Worm (Caenorhabditis elegans): Measurements from ENCODE around the gene ceh-91.

Gene ceh-91

DNA sequence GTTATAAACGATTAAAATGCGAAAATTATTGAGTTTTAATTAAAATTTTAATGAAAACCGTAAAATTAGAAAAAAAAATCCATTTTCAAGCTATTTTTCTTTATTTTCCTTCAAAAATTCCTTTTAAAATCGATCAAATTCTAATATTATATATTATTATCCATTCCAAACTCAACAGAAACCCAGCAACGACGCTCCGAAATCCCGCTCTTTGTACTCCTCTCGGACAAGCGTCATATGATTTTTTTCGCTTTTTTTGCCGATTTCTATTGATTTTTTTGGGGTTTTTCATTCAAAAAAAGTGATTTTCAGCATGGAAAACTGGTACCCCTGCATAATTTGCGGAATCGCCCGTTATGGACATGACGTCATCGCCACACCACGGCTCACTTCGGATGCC, at the start of gene ceh-91:
TSS of gene ceh-91 (plus strand) at position 301 of the 400 bp plus-strand sequence.
- TF ChIP-seq med-1 (GFP tag; optimal IDR thresholded peaks at IDR 0.05; ENCODE audit: insufficient read depth), result no peak
- no peak for TF ChIP-seq cog-1 (tag; optimal IDR thresholded peaks at IDR 0.05)
- no peak for TF ChIP-seq ztf-29 (GFP tag; IDR thresholded peaks at IDR 0.05)
- no peak for TF ChIP-seq flt-1 (GFP tag; IDR thresholded peaks at IDR 0.05)

DNA sequence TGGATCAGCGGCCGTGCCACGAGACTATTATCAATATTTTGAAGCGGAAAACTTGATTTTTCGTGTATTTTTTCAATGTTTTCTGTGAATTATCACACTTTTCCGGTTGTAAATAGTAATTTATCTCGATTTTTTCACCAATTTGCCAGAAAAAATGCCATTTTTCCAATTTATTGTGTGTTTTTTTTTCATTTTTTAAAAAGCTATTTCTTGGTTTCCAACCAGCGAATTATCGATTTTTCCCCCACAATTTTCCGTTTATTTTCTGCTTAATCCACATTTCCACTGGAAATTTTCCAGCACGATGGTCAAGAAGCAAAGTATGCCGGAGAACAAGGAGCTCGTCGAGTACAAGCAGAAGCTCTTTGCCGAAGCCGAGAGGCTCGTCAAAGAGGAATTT, 48.7 kb upstream of the ceh-91 start, which contains the start of gene psme-3:
TSS of gene psme-3 (plus strand) at position 301 of the 400 bp plus-strand sequence.
- TF ChIP-seq flt-1 (GFP tag; IDR thresholded peaks at IDR 0.05) (no peak), cog-1 (tag; optimal IDR thresholded peaks at IDR 0.05) (no peak), T22C8.4 (GFP tag; IDR thresholded peaks at IDR 0.05) (no peak), med-1 (GFP tag; optimal IDR thresholded peaks at IDR 0.05; ENCODE audit: insufficient read depth) (no peak), klf-2 (GFP tag; conservative IDR thresholded peaks at IDR 0.05) (no peak), ztf-23 (GFP tag; IDR thresholded peaks at IDR 0.05) (no peak), ref-1 (GFP tag; conservative IDR thresholded peaks at IDR 0.05) (no peak), ztf-29 (GFP tag; IDR thresholded peaks at IDR 0.05) (no peak), tab-1 (GFP tag; IDR thresholded peaks at IDR 0.05) (no peak)

ce11 chrIII:11573921-11574320, 42.6 kb upstream of the ceh-91 start, which contains the start of gene Y66D12A.8:
Gene Y66D12A.8, plus strand, starts transcription at chrIII:11574221.
- TF ChIP-seq ztf-29 (GFP tag; IDR thresholded peaks at IDR 0.05), result no peak
- no peak for TF ChIP-seq ztf-23 (GFP tag; IDR thresholded peaks at IDR 0.05)
- no peak for TF ChIP-seq klf-2 (GFP tag; conservative IDR thresholded peaks at IDR 0.05)
- no peak for TF ChIP-seq T22C8.4 (GFP tag; IDR thresholded peaks at IDR 0.05)
- TF ChIP-seq tab-1 (GFP tag; IDR thresholded peaks at IDR 0.05), result no peak
- no peak for TF ChIP-seq med-1 (GFP tag; optimal IDR thresholded peaks at IDR 0.05; ENCODE audit: insufficient read depth)
- no peak for TF ChIP-seq ref-1 (GFP tag; conservative IDR thresholded peaks at IDR 0.05)
- TF ChIP-seq cog-1 (tag; optimal IDR thresholded peaks at IDR 0.05), result no peak
- TF ChIP-seq flt-1 (GFP tag; IDR thresholded peaks at IDR 0.05), result no peak

DNA sequence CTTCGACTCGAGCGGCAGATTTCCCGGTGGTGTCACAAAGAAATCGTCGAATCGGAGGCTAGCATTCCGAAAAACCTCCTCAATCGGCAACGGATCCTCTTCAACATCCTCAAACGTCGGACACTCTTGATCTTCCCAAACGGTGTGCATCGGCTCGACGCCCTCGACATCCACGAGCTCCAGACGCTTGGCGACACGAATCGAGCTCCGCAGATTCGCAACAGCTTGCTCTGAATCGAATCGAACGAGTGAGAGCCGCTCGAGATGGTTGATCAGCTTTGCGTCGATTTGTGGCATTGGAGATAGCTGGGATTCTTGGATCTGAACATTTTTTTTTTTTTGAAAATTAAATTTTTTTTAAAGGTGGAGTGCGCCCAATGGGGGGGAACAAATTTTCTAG, 37.2 kb upstream of the ceh-91 start:
- TF ChIP-seq ztf-23 (GFP tag; IDR thresholded peaks at IDR 0.05) (no peak), cog-1 (tag; optimal IDR thresholded peaks at IDR 0.05) (no peak), klf-2 (GFP tag; conservative IDR thresholded peaks at IDR 0.05) (no peak), ref-1 (GFP tag; conservative IDR thresholded peaks at IDR 0.05) (no peak), ztf-29 (GFP tag; IDR thresholded peaks at IDR 0.05) (no peak), tab-1 (GFP tag; IDR thresholded peaks at IDR 0.05) (no peak), med-1 (GFP tag; optimal IDR thresholded peaks at IDR 0.05; ENCODE audit: insufficient read depth) (no peak), T22C8.4 (GFP tag; IDR thresholded peaks at IDR 0.05) (no peak), flt-1 (GFP tag; IDR thresholded peaks at IDR 0.05) (no peak)

ce11 chrIII:11580428-11580885, 36.1 kb upstream of the ceh-91 start, which contains the start of gene Y66D12A.7:
Gene Y66D12A.7, minus strand, starts transcription at chrIII:11580478.
- no peak for TF ChIP-seq med-1 (GFP tag; optimal IDR thresholded peaks at IDR 0.05; ENCODE audit: insufficient read depth)
- TF ChIP-seq ztf-23 (GFP tag; IDR thresholded peaks at IDR 0.05), result no peak
- TF ChIP-seq tab-1 (GFP tag; IDR thresholded peaks at IDR 0.05), result no peak
- no peak for TF ChIP-seq klf-2 (GFP tag; conservative IDR thresholded peaks at IDR 0.05)
- no peak for TF ChIP-seq flt-1 (GFP tag; IDR thresholded peaks at IDR 0.05)
- TF ChIP-seq T22C8.4 (GFP tag; IDR thresholded peaks at IDR 0.05), result no peak
- no peak for TF ChIP-seq cog-1 (tag; optimal IDR thresholded peaks at IDR 0.05)
- no peak for TF ChIP-seq ztf-29 (GFP tag; IDR thresholded peaks at IDR 0.05)

DNA sequence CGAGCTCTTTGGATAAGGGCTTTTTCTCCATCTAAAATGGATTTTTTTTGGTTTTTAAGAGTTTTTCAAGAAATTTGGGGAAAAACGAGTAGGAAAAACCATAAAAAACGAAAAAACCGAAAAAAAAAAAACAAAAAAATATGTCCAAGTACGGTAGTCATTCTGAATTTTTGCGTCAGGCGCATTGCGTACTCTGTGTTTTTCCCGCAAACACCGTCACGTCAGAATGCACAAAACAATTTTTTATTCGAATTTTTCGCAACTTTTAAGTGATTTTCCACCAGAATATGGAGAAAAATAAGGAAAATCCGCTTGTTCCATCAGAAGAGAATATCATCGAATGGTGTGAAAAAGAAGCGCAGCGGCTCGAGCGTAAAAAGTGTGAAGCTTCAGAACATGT, 35.2 kb upstream of the ceh-91 start, which contains the start of the genes Y66D12A.6 and ceh-92:
TSS of gene Y66D12A.6 (minus strand) at position 31 of the 400 bp plus-strand sequence.
TSS of gene ceh-92 (plus strand) at position 229 of the 400 bp plus-strand sequence.
- TF ChIP-seq ref-1 (GFP tag; conservative IDR thresholded peaks at IDR 0.05), result no peak
- no peak for TF ChIP-seq klf-2 (GFP tag; conservative IDR thresholded peaks at IDR 0.05)
- no peak for TF ChIP-seq T22C8.4 (GFP tag; IDR thresholded peaks at IDR 0.05)
- TF ChIP-seq ztf-29 (GFP tag; IDR thresholded peaks at IDR 0.05), result no peak
- TF ChIP-seq ztf-23 (GFP tag; IDR thresholded peaks at IDR 0.05), result no peak
- TF ChIP-seq tab-1 (GFP tag; IDR thresholded peaks at IDR 0.05), result no peak
- TF ChIP-seq flt-1 (GFP tag; IDR thresholded peaks at IDR 0.05), result no peak

DNA sequence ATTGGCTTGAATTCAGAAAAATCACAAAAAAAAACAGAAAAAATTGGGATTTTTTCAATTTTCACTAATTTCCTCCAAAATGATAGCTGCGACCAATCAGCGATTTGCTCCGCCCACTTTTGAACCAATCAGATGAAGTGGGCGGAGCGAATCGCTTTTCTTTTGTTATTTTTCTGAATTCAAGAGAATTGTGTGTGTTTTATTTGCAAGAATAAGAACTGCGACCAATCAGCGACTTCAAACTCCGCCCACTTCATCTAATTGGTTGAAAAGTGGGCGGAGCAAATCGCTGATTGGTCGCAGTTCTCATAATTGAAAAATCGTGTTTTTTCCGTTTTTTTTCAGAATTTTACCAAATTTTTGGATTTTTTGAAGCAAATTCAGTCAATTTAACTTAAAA, 34.0 kb upstream of the ceh-91 start:
- no peak for TF ChIP-seq ztf-29 (GFP tag; IDR thresholded peaks at IDR 0.05)
- TF ChIP-seq med-1 (GFP tag; optimal IDR thresholded peaks at IDR 0.05; ENCODE audit: insufficient read depth), result no peak
- TF ChIP-seq ztf-23 (GFP tag; IDR thresholded peaks at IDR 0.05), result no peak
- TF ChIP-seq T22C8.4 (GFP tag; IDR thresholded peaks at IDR 0.05), result no peak
- no peak for TF ChIP-seq flt-1 (GFP tag; IDR thresholded peaks at IDR 0.05)
- TF ChIP-seq klf-2 (GFP tag; conservative IDR thresholded peaks at IDR 0.05), result no peak
- no peak for TF ChIP-seq tab-1 (GFP tag; IDR thresholded peaks at IDR 0.05)
- no peak for TF ChIP-seq ref-1 (GFP tag; conservative IDR thresholded peaks at IDR 0.05)
- no peak for TF ChIP-seq cog-1 (tag; optimal IDR thresholded peaks at IDR 0.05)

DNA sequence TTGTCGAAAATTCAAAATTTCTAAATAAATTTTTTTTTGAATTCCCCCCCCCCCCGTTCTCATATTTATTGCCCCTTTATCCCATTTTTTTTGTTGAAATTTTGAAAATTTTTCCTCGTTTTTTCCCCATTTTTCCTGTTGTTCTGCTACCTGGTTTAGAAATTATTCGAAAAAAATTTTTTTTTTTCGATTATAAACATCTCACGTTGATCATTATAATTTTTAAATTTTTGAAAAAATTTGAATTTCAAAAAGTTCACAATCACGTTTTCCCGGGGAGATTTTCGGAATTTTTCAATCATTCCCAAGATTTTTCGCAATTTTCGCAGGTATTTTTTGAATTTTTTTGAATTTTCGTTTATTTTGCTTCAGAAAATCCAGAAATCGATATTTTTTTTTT, 27.6 kb upstream of the ceh-91 start, which contains the start of gene Y66D12A.3:
TSS of gene Y66D12A.3 (plus strand) at position 301 of the 400 bp plus-strand sequence.
- no peak for TF ChIP-seq cog-1 (tag; optimal IDR thresholded peaks at IDR 0.05)

DNA sequence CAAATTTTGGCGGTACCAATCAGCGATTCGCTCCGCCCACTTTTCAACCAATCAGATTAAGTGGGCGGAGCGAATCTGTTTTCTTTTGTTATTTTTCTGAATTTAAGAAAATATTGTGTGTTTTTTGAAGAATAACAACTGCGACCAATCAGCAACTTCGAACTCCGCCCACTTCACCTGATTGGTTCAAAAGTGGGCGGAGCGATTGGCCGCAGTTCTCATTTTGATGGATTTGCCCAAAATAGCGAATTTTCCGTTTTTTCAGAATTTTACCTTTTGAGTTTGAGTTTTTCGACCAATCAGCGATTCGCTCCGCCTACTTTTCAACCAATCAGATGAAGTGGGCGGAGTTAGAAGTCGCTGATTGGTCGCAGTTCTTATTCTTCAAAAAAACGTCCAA, 27.2 kb upstream of the ceh-91 start:
- no peak for TF ChIP-seq cog-1 (tag; optimal IDR thresholded peaks at IDR 0.05)
- no peak for TF ChIP-seq T22C8.4 (GFP tag; IDR thresholded peaks at IDR 0.05)
- TF ChIP-seq ztf-23 (GFP tag; IDR thresholded peaks at IDR 0.05), result no peak
- no peak for TF ChIP-seq ztf-29 (GFP tag; IDR thresholded peaks at IDR 0.05)
- TF ChIP-seq ref-1 (GFP tag; conservative IDR thresholded peaks at IDR 0.05), result no peak
- no peak for TF ChIP-seq med-1 (GFP tag; optimal IDR thresholded peaks at IDR 0.05; ENCODE audit: insufficient read depth)
- no peak for TF ChIP-seq tab-1 (GFP tag; IDR thresholded peaks at IDR 0.05)
- no peak for TF ChIP-seq flt-1 (GFP tag; IDR thresholded peaks at IDR 0.05)
- TF ChIP-seq klf-2 (GFP tag; conservative IDR thresholded peaks at IDR 0.05), result no peak

ce11 chrIII:11590255-11590654, 26.3 kb upstream of the ceh-91 start:
- TF ChIP-seq med-1 (GFP tag; optimal IDR thresholded peaks at IDR 0.05; ENCODE audit: insufficient read depth) (no peak), klf-2 (GFP tag; conservative IDR thresholded peaks at IDR 0.05) (no peak), T22C8.4 (GFP tag; IDR thresholded peaks at IDR 0.05) (no peak), tab-1 (GFP tag; IDR thresholded peaks at IDR 0.05) (no peak), ref-1 (GFP tag; conservative IDR thresholded peaks at IDR 0.05) (no peak), flt-1 (GFP tag; IDR thresholded peaks at IDR 0.05) (no peak), ztf-29 (GFP tag; IDR thresholded peaks at IDR 0.05) (no peak), cog-1 (tag; optimal IDR thresholded peaks at IDR 0.05) (no peak), ztf-23 (GFP tag; IDR thresholded peaks at IDR 0.05) (no peak)

All from whole organism, midembryonic.